Worm (Caenorhabditis elegans) whole organism, L2 larva: ENCODE measurements around the gene ufbp-1.

Experiments used
- ZK546.5 ChIP-seq: sonication (generic microtip); optimal IDR thresholded peaks from 2 replicates; lab custom pipeline; 2017; ENCODE audit warnings: missing biosample characterization, missing genetic modification characterization
- aly-2 ChIP-seq: fragments of 150-350 bp; optimal IDR thresholded peaks from 2 replicates; lab custom pipeline; 2014; ENCODE audit warnings: missing biosample characterization, missing genetic modification characterization
- ceh-16 ChIP-seq: fragments of 150-350 bp; optimal IDR thresholded peaks from 2 replicates; lab custom pipeline; 2014; ENCODE audit warnings: missing biosample characterization, missing genetic modification characterization
- elt-1 ChIP-seq: fragments of 150-350 bp; optimal IDR thresholded peaks from 2 replicates; lab custom pipeline; 2014; ENCODE audit warnings: missing biosample characterization, missing genetic modification characterization
- elt-3 ChIP-seq: sonication (generic microtip); optimal IDR thresholded peaks from 2 replicates; lab custom pipeline; 2017; ENCODE audit warnings: missing biosample characterization, missing genetic modification characterization
- lin-13 ChIP-seq: fragments of 150-350 bp; optimal IDR thresholded peaks from 2 replicates; lab custom pipeline; 2014; ENCODE audit warnings: missing biosample characterization, missing genetic modification reagents, missing genetic modification characterization
- lin-39 ChIP-seq: fragments of 150-350 bp; optimal IDR thresholded peaks from 2 replicates; lab custom pipeline; 2014; ENCODE audit warnings: missing biosample characterization, missing genetic modification reagents, missing genetic modification characterization
- lsy-2 ChIP-seq, 2 experiments: fragments of 150-350 bp in 1 of 2; sonication (generic microtip) in 1 of 2; optimal IDR thresholded peaks; 2 replicates each; lab custom pipeline; 2014 to 2017; ENCODE audit warnings: missing biosample characterization in 2 of 2, missing genetic modification characterization in 2 of 2
- mdl-1 ChIP-seq, 2 experiments: fragments of 150-350 bp in 1 of 2; sonication (generic microtip) in 1 of 2; optimal IDR thresholded peaks; 2 replicates each; lab custom pipeline; 2017; ENCODE audit warnings: missing biosample characterization in 2 of 2, missing genetic modification characterization in 2 of 2
- skn-1 ChIP-seq: sonication (generic microtip); optimal IDR thresholded peaks from 2 replicates; lab custom pipeline; 2017; ENCODE audit warnings: missing biosample characterization, missing genetic modification characterization
- snpc-4 ChIP-seq: fragments of 150-350 bp; optimal IDR thresholded peaks from 2 replicates; lab custom pipeline; 2014; ENCODE audit warnings: missing biosample characterization, missing genetic modification characterization
- zag-1 ChIP-seq: fragments of 150-350 bp; optimal IDR thresholded peaks from 2 replicates; lab custom pipeline; 2014; ENCODE audit warnings: missing biosample characterization, missing genetic modification characterization
- ztf-1 ChIP-seq: fragments of 200-800 bp; sonication (Bioruptor generic); conservative IDR thresholded peaks from 2 replicates; pipeline ENCODE4 v1.3.6; 2022; ENCODE audit warnings: missing genetic modification characterization, missing compliant biosample characterization
- ztf-11 ChIP-seq: sonication (generic microtip); optimal IDR thresholded peaks from 2 replicates; lab custom pipeline; 2017; ENCODE audit warnings: missing biosample characterization, missing genetic modification characterization

DNA sequence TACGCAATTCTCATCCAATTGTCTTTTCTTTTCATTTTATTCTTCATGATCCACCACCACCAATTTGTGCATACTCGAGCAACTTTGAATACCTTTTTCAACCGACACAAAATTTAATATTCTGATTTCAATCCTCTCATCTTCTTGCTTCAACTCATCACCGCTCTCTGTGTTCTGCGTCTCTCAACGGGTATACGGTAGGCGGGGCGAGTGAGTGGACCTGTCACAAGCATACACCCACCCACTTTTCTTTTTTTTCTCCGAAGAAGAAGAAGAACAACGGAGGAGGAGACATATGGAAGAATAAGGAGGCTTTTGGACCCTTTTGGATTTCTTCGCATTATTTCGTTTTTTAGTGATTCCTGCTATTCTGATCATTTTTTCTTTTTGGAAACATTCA is 18.0 kb upstream of the ufbp-1 start:
- no peak for TF ChIP-seq lin-39 (tag; lab: Kevin White, UChicago)
- TF ChIP-seq ztf-1 (GFP tag; lab: Robert Waterston, UW) = no peak
- TF ChIP-seq ceh-16 = no peak
- TF ChIP-seq skn-1 = no peak
- TF ChIP-seq lin-13 (GFP tag; lab: Kevin White, UChicago) = no peak
- no peak for TF ChIP-seq zag-1 (tag; lab: Kevin White, UChicago)
- TF ChIP-seq elt-1 (tag; lab: Kevin White, UChicago) = no peak
- TF ChIP-seq mdl-1 (tag; optimal IDR thresholded peaks at IDR 0.05; lab: Kevin White, UChicago) = no peak
- TF ChIP-seq lsy-2 (tag; optimal IDR thresholded peaks at IDR 0.05; lab: Kevin White, UChicago) = peak in 1 of 2 experiments; percentile 88
- TF ChIP-seq snpc-4 (tag; lab: Kevin White, UChicago) = no peak
- TF ChIP-seq elt-3 (tag; lab: Kevin White, UChicago) = no peak
- no peak for TF ChIP-seq aly-2 (tag; lab: Kevin White, UChicago)
- TF ChIP-seq ZK546.5 (tag; lab: Kevin White, UChicago) = no peak
- TF ChIP-seq ztf-11 = no peak
